Worm (Caenorhabditis elegans) whole organism, L2 larva: ENCODE data around the gene D1022.2.

Experiments
- R02D3.7 ChIP-seq: fragments of 150-350 bp; optimal IDR thresholded peaks from 2 replicates; lab custom pipeline; 2014; ENCODE audit warnings: missing biosample characterization, missing genetic modification characterization
- ceh-16 ChIP-seq: fragments of 150-350 bp; optimal IDR thresholded peaks from 2 replicates; lab custom pipeline; 2014; ENCODE audit warnings: missing biosample characterization, missing genetic modification characterization
- elt-1 ChIP-seq: fragments of 150-350 bp; optimal IDR thresholded peaks from 2 replicates; lab custom pipeline; 2014; ENCODE audit warnings: missing biosample characterization, missing genetic modification characterization
- lsy-2 ChIP-seq, 2 experiments: fragments of 150-350 bp in 1 of 2; sonication (generic microtip) in 1 of 2; optimal IDR thresholded peaks; 2 replicates each; lab custom pipeline; 2014 to 2017; ENCODE audit warnings: missing biosample characterization in 2 of 2, missing genetic modification characterization in 2 of 2
- nhr-10 ChIP-seq: sonication (generic microtip); optimal IDR thresholded peaks from 2 replicates; lab custom pipeline; 2017; ENCODE audit warnings: missing biosample characterization, missing genetic modification characterization
- sma-9 ChIP-seq, 2 experiments: fragments of 150-350 bp in 1 of 2; sonication (generic microtip) in 1 of 2; optimal IDR thresholded peaks; 2 replicates each; lab custom pipeline; 2014 to 2016; ENCODE audit warnings: missing genetic modification characterization in 2 of 2, mild to moderate bottlenecking in 1 of 2, missing biosample characterization in 1 of 2, missing compliant biosample characterization in 1 of 2, missing genetic modification reagents in 1 of 2, moderate library complexity in 1 of 2
- unc-55 ChIP-seq: fragments of 150-350 bp; sonication (generic microtip); optimal IDR thresholded peaks from 3 replicates; lab custom pipeline; 2014; ENCODE audit warnings: missing biosample characterization, missing genetic modification reagents, missing genetic modification characterization

Gene D1022.2

ce11 chrII:7505005-7505404 is 45.7 kb downstream of the D1022.2 start, which contains the start of gene C28F5.1:
C28F5.1 (plus strand) TSS chrII:7505305.
- TF ChIP-seq nhr-10, result no peak
- TF ChIP-seq elt-1 (tag; lab: Kevin White, UChicago), result no peak
- TF ChIP-seq lsy-2 (tag; optimal IDR thresholded peaks at IDR 0.05; lab: Kevin White, UChicago), result no peak
- TF ChIP-seq ceh-16 (tag; lab: Kevin White, UChicago), result no peak
- TF ChIP-seq R02D3.7, result no peak
- no peak for TF ChIP-seq unc-55
- no peak for TF ChIP-seq sma-9 (GFP tag; optimal IDR thresholded peaks at IDR 0.05; lab: Kevin White, UChicago)
- no peak for TF ChIP-seq sma-9 (tag; optimal IDR thresholded peaks at IDR 0.05; lab: Kevin White, UChicago)
